Worm (Caenorhabditis elegans): Measurements from ENCODE around the gene cpg-2.

Gene cpg-2

DNA sequence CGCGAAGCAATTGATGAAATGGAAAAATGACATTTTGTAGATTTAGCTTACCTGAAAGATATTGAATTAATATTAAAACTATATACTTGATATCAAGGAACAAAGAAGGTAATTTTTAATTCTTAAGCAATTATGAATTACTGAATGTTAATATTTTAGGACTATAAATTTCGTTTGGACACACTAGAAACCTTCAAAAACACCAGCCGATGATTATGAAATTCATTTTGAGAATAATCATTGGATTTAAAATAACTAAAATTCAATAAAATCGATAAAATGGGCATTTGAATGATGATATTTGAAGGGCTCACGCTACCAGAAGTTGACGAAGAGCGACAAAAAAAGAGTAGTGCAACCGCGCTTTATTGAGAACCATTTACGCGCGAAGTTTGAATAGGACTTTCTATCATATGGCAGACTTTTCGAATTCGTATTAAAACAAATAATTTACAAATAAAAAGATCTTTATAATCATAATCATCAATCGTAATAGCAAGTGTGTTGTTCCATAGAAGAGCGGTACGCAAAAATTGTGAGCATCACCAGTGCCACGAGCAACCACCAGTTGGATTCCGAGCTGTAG lies 29.9 kb downstream of the cpg-2 start, which contains the start of gene ZK418.5 (continued):
- no peak for TF ChIP-seq pag-3 (tag; optimal IDR thresholded peaks at IDR 0.05; ENCODE audit: borderline replicate concordance, insufficient read depth)
- TF ChIP-seq fkh-8 (tag; optimal IDR thresholded peaks at IDR 0.05), result no peak
- no peak for TF ChIP-seq irx-1 (tag; optimal IDR thresholded peaks at IDR 0.05)
- TF ChIP-seq ceh-90 (tag; optimal IDR thresholded peaks at IDR 0.05), result no peak
- TF ChIP-seq elt-3 (tag; optimal IDR thresholded peaks at IDR 0.05), result no peak
- TF ChIP-seq vab-15 (tag; optimal IDR thresholded peaks at IDR 0.05), result no peak
- TF ChIP-seq tbx-2 (tag; optimal IDR thresholded peaks at IDR 0.05), result peak; percentile 37
- no peak for TF ChIP-seq ceh-8 (GFP tag; optimal IDR thresholded peaks at IDR 0.05)
- TF ChIP-seq ceh-63 (GFP tag; optimal IDR thresholded peaks at IDR 0.05), result no peak
- no peak for TF ChIP-seq egl-13 (tag; optimal IDR thresholded peaks at IDR 0.05)
- TF ChIP-seq aha-1 (tag; optimal IDR thresholded peaks at IDR 0.05), result no peak
- no peak for TF ChIP-seq nhr-84 (tag; optimal IDR thresholded peaks at IDR 0.05)
- no peak for TF ChIP-seq lin-14 (GFP tag; optimal IDR thresholded peaks at IDR 0.05)
- TF ChIP-seq hpl-2 (GFP tag; optimal IDR thresholded peaks at IDR 0.05), result no peak
- peak; percentile 45 for TF ChIP-seq xbp-1 (tag; optimal IDR thresholded peaks at IDR 0.05)
- no peak for TF ChIP-seq pax-3 (tag; optimal IDR thresholded peaks at IDR 0.05)
- no peak for TF ChIP-seq sup-37 (GFP tag; optimal IDR thresholded peaks at IDR 0.05)
- peak; percentile 97 to 99 for TF ChIP-seq efl-1 (optimal IDR thresholded peaks at IDR 0.05)
- peak; percentile 97 to 100 for TF ChIP-seq efl-1 (GFP tag; optimal IDR thresholded peaks at IDR 0.05 in 1 of 2)
- no peak for TF ChIP-seq lir-3 (tag; optimal IDR thresholded peaks at IDR 0.05; ENCODE audit: poor library complexity)
- TF ChIP-seq jun-1 (tag; optimal IDR thresholded peaks at IDR 0.05), result no peak
- TF ChIP-seq C04F5.9 (tag; optimal IDR thresholded peaks at IDR 0.05), result no peak
- TF ChIP-seq snpc-4 (tag; optimal IDR thresholded peaks at IDR 0.05), result peak; percentile 25
- TF ChIP-seq swsn-7 (tag; optimal IDR thresholded peaks at IDR 0.05), result peak; percentile 57
- TF ChIP-seq ceh-88 (GFP tag; IDR thresholded peaks at IDR 0.05), result no peak
- TF ChIP-seq unc-130 (tag; optimal IDR thresholded peaks at IDR 0.05), result no peak
- TF ChIP-seq unc-30 (tag; optimal IDR thresholded peaks at IDR 0.05), result no peak
- TF ChIP-seq nhr-76 (tag; optimal IDR thresholded peaks at IDR 0.05), result no peak
- TF ChIP-seq lin-13 (GFP tag; optimal IDR thresholded peaks at IDR 0.05), result peak; percentile 6
- TF ChIP-seq sptf-1 (tag; optimal IDR thresholded peaks at IDR 0.05), result no peak
- TF ChIP-seq elt-2 (tag; optimal IDR thresholded peaks at IDR 0.05), result no peak
- no peak for TF ChIP-seq ztf-11 (tag; optimal IDR thresholded peaks at IDR 0.05)
- TF ChIP-seq ceh-82 (tag; optimal IDR thresholded peaks at IDR 0.05), result peak; percentile 29 to 68 (median 42)
- peak; percentile 20 for TF ChIP-seq aly-2 (tag; optimal IDR thresholded peaks at IDR 0.05)
- peak; percentile 78 for TF ChIP-seq skn-1 (tag; optimal IDR thresholded peaks at IDR 0.05)

DNA sequence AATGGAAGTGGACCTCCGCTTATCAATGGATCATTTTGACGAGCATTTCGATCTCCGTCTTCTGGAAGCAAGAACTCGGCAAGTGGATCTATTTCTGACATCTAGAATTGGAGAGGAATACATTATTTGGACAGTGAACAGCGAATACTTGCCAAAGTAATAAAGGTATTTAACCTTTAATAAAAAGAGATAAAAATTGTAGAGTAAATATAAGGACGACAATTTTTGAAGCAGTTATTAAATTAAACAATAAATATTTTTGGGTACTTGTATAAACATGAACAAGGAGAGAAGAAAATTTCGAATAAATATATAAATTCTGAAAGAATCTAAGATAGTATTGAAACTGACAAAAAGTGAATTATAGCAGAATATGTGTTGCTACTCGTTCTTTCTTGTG lies 31.3 kb downstream of the cpg-2 start, which contains the start of gene lin-37:
Gene lin-37, minus strand, starts transcription at position 101 of the 400 bp plus-strand sequence.
- TF ChIP-seq nhr-85 (tag), result no peak
- TF ChIP-seq zip-4 (GFP tag; optimal IDR thresholded peaks at IDR 0.05), result no peak
- TF ChIP-seq sup-37 (GFP tag; optimal IDR thresholded peaks at IDR 0.05), result no peak
- no peak for TF ChIP-seq aly-2 (tag; optimal IDR thresholded peaks at IDR 0.05)
- no peak for TF ChIP-seq pag-3 (tag; optimal IDR thresholded peaks at IDR 0.05; ENCODE audit: borderline replicate concordance, insufficient read depth)
- no peak for TF ChIP-seq nhr-20 (tag; optimal IDR thresholded peaks at IDR 0.05)
- TF ChIP-seq fos-1 (tag; optimal IDR thresholded peaks at IDR 0.05), result no peak
- TF ChIP-seq hpl-2 (GFP tag; optimal IDR thresholded peaks at IDR 0.05), result no peak
- TF ChIP-seq ceh-88 (GFP tag; IDR thresholded peaks at IDR 0.05), result no peak
- no peak for TF ChIP-seq mdl-1 (tag; optimal IDR thresholded peaks at IDR 0.05)

DNA sequence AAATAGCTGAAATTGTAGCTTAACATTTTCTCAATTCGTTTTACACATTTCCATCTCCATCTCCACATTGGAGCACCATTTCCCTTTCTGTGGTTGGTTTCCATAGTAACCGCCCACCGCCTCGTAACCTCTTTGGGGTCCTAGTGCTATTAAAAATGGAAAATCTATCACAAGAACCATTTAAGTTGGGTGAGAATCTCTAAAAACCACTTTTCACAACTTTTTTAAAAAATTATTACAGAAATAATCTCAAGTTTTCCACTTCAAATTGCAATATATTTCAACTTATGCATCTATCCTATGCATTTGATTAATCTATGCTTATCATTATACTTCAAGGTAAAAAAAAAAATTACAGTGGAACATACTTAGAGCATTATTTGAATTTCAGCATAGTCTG lies 33.8 kb downstream of the cpg-2 start, which contains the start of gene tmem-17:
Gene tmem-17, plus strand, starts transcription at position 301 of the 400 bp plus-strand sequence.
- TF ChIP-seq ceh-88 (GFP tag; IDR thresholded peaks at IDR 0.05) (no peak), snu-23 (GFP tag; optimal IDR thresholded peaks at IDR 0.05) (no peak), ces-1 (GFP tag; optimal IDR thresholded peaks at IDR 0.05) (no peak), egl-13 (tag; optimal IDR thresholded peaks at IDR 0.05) (no peak), hlh-4 (tag; optimal IDR thresholded peaks at IDR 0.05) (no peak), nhr-20 (tag; optimal IDR thresholded peaks at IDR 0.05) (no peak), sup-37 (GFP tag; optimal IDR thresholded peaks at IDR 0.05) (no peak), nhr-77 (tag; optimal IDR thresholded peaks at IDR 0.05) (no peak), sox-4 (tag; optimal IDR thresholded peaks at IDR 0.05) (no peak), jun-1 (tag; optimal IDR thresholded peaks at IDR 0.05) (no peak), snpc-4 (tag; optimal IDR thresholded peaks at IDR 0.05) (no peak), xbp-1 (tag; optimal IDR thresholded peaks at IDR 0.05) (no peak), lir-3 (tag; optimal IDR thresholded peaks at IDR 0.05; ENCODE audit: poor library complexity) (no peak), elt-3 (tag; optimal IDR thresholded peaks at IDR 0.05) (no peak)

Data from whole organism, L1 larva.